Worm (Caenorhabditis elegans): ENCODE measurements around the gene fig-1.

fig-1 gene

DNA sequence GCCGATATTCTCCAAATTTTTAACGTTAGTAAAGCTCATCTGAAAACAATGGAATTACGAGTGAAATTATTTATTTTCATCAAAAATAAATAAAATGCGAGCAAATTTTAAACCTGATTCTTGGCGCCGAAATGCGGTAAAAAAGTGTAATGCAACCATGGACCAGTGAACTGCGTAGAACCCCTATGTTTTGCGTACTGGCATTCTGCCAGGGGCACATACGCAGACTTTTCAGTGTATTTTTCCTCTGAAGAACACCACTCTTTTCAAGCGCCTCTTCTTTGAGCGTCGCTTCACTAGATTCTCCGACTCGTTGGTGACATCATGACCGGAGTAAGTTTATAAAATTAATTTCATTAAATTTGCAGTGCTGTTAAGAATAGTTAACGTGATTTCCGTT lies 15.5 kb downstream of the fig-1 start, which contains the start of the genes ctf-4 and eef-1G (continued):
- TF ChIP-seq che-1 (tag; optimal IDR thresholded peaks at IDR 0.05), result no peak
- peak; percentile 29 for TF ChIP-seq ets-4 (tag; optimal IDR thresholded peaks at IDR 0.05)
- TF ChIP-seq madf-2 (tag; optimal IDR thresholded peaks at IDR 0.05), result no peak
- TF ChIP-seq unc-3 (GFP tag; conservative IDR thresholded peaks at IDR 0.05), result no peak
- TF ChIP-seq unc-3 (tag; optimal IDR thresholded peaks at IDR 0.05), result no peak
- TF ChIP-seq dmd-4 (tag; optimal IDR thresholded peaks at IDR 0.05; ENCODE audit: borderline replicate concordance), result no peak
- peak; percentile 88 for TF ChIP-seq nfya-1 (tag; optimal IDR thresholded peaks at IDR 0.05)
- TF ChIP-seq hlh-6 (tag; optimal IDR thresholded peaks at IDR 0.05), result no peak
- TF ChIP-seq ceh-6 (GFP tag; optimal IDR thresholded peaks at IDR 0.05), result no peak
- TF ChIP-seq fkh-6 (tag; optimal IDR thresholded peaks at IDR 0.05), result no peak
- no peak for TF ChIP-seq ahr-1 (tag; optimal IDR thresholded peaks at IDR 0.05)
- no peak for TF ChIP-seq npax-4 (tag; optimal IDR thresholded peaks at IDR 0.05)
- peak; percentile 85 for TF ChIP-seq unc-55 (GFP tag; optimal IDR thresholded peaks at IDR 0.05)
- no peak for TF ChIP-seq pha-4 (tag; optimal IDR thresholded peaks at IDR 0.05)
- TF ChIP-seq Y22D7AL.16 (tag; optimal IDR thresholded peaks at IDR 0.05), result no peak
- TF ChIP-seq lim-6 (tag; optimal IDR thresholded peaks at IDR 0.05), result no peak
- peak; percentile 72 for TF ChIP-seq tbx-2 (tag; optimal IDR thresholded peaks at IDR 0.05)

DNA sequence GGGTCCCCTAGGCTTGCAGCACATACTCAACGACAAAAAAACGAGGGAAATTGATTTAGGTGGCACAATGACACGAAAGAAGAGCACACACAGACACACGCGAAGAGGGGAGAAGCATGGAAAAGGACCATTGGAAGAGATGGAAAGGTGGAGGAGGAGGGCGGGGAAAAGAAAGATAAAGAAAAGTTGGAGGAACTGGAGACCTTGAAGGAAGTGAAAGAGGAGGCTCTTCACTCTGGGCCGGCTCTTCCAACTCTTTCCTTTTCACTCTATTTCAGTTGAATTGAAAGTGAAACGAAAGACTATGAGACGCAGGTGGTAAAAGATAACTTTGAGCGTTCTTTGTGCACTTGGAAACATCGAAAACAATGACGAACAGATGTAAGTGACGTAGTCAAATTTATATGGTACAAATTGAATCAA lies 19.6 kb downstream of the fig-1 start:
- TF ChIP-seq tbx-7 (tag; optimal IDR thresholded peaks at IDR 0.05) (no peak), fkh-10 (GFP tag; optimal IDR thresholded peaks at IDR 0.05) (no peak), odd-2 (tag; optimal IDR thresholded peaks at IDR 0.05) (no peak), mec-3 (tag; optimal IDR thresholded peaks at IDR 0.05; ENCODE audit: borderline replicate concordance) (peak; percentile 49), ceh-34 (tag; optimal IDR thresholded peaks at IDR 0.05) (peak; percentile 44), zip-5 (tag; optimal IDR thresholded peaks at IDR 0.05) (no peak), sox-4 (tag; optimal IDR thresholded peaks at IDR 0.05) (no peak), pha-4 (tag; optimal IDR thresholded peaks at IDR 0.05) (no peak), ztf-16 (tag; optimal IDR thresholded peaks at IDR 0.05) (no peak), lim-6 (tag; optimal IDR thresholded peaks at IDR 0.05) (no peak), gmeb-2 (tag; optimal IDR thresholded peaks at IDR 0.05) (no peak), T23F11.4 (GFP tag; optimal IDR thresholded peaks at IDR 0.05) (no peak), unc-55 (GFP tag; optimal IDR thresholded peaks at IDR 0.05) (peak; percentile 68), ceh-22 (tag; optimal IDR thresholded peaks at IDR 0.05) (no peak), C38D4.7 (GFP tag; optimal IDR thresholded peaks at IDR 0.05) (no peak), unc-3 (GFP tag; conservative IDR thresholded peaks at IDR 0.05) (no peak), unc-3 (tag; optimal IDR thresholded peaks at IDR 0.05) (no peak), sox-2 (GFP tag; IDR thresholded peaks at IDR 0.05) (no peak), ceh-2 (tag; optimal IDR thresholded peaks at IDR 0.05) (no peak), sdc-2 (tag; optimal IDR thresholded peaks at IDR 0.05) (no peak), dmd-4 (tag; optimal IDR thresholded peaks at IDR 0.05; ENCODE audit: borderline replicate concordance) (no peak), ets-4 (tag; optimal IDR thresholded peaks at IDR 0.05) (no peak), F13H6.1 (tag; optimal IDR thresholded peaks at IDR 0.05) (no peak), pqm-1 (tag; optimal IDR thresholded peaks at IDR 0.05) (no peak), hlh-8 (tag; optimal IDR thresholded peaks at IDR 0.05) (no peak), ceh-45 (GFP tag; IDR thresholded peaks at IDR 0.05) (no peak), pag-3 (tag; optimal IDR thresholded peaks at IDR 0.05; ENCODE audit: borderline replicate concordance) (no peak), ceh-6 (GFP tag; optimal IDR thresholded peaks at IDR 0.05) (no peak), hlh-30 (tag; optimal IDR thresholded peaks at IDR 0.05; ENCODE audit: insufficient read depth) (no peak), tbx-2 (tag; optimal IDR thresholded peaks at IDR 0.05) (peak; percentile 48), elt-2 (tag; optimal IDR thresholded peaks at IDR 0.05) (no peak), ceh-9 (tag; optimal IDR thresholded peaks at IDR 0.05) (no peak), che-1 (tag; optimal IDR thresholded peaks at IDR 0.05) (no peak), fkh-6 (tag; optimal IDR thresholded peaks at IDR 0.05) (no peak), ceh-48 (tag; optimal IDR thresholded peaks at IDR 0.05) (no peak), ceh-19 (GFP tag; optimal IDR thresholded peaks at IDR 0.05) (no peak), C08G9.2 (tag; optimal IDR thresholded peaks at IDR 0.05) (peak; percentile 22), pha-2 (tag; optimal IDR thresholded peaks at IDR 0.05) (no peak), nhr-232 (tag; optimal IDR thresholded peaks at IDR 0.05) (no peak), ceh-31 (tag; optimal IDR thresholded peaks at IDR 0.05) (peak; percentile 62), K09A11.1 (tag; optimal IDR thresholded peaks at IDR 0.05; ENCODE audit: insufficient read depth) (no peak), npax-4 (tag; optimal IDR thresholded peaks at IDR 0.05) (no peak), eyg-1 (tag; optimal IDR thresholded peaks at IDR 0.05) (no peak), ceh-24 (tag; optimal IDR thresholded peaks at IDR 0.05) (no peak), rnt-1 (tag; optimal IDR thresholded peaks at IDR 0.05) (peak; percentile 48)
